Worm (Caenorhabditis elegans) whole organism, L1 larva: ENCODE results near the gene F59E12.9.
A peak's percentile ranks its signal among the peaks of the same experiment; 100 is the strongest.
"Not testable (repeated sequence)": the region's sequence is repeated elsewhere in the genome, so short reads cannot be mapped to it uniquely, and the experiment has no call there.

Experiments used
- C04F5.9 ChIP-seq: sonication (generic microtip); optimal IDR thresholded peaks from 2 replicates; lab custom pipeline; 2016; ENCODE audit warnings: missing genetic modification characterization, missing compliant biosample characterization
- C16A3.4 ChIP-seq: fragments of 150-350 bp; optimal IDR thresholded peaks from 2 replicates; lab custom pipeline; 2014; ENCODE audit warnings: missing biosample characterization, missing genetic modification characterization
- Y116A8C.19 ChIP-seq: sonication (generic microtip); optimal IDR thresholded peaks from 2 replicates; lab custom pipeline; 2016; ENCODE audit warnings: missing compliant biosample characterization, missing genetic modification characterization, borderline replicate concordance
- aha-1 ChIP-seq: fragments of 150-350 bp; optimal IDR thresholded peaks from 2 replicates; lab custom pipeline; 2014; ENCODE audit warnings: missing biosample characterization, missing genetic modification characterization
- blmp-1 ChIP-seq: fragments of 150-350 bp; optimal IDR thresholded peaks from 2 replicates; lab custom pipeline; 2014; ENCODE audit warnings: missing biosample characterization, missing genetic modification characterization
- ceh-90 ChIP-seq: sonication (generic microtip); optimal IDR thresholded peaks from 2 replicates; lab custom pipeline; 2016; ENCODE audit warnings: missing genetic modification characterization, missing compliant biosample characterization
- dpl-1 ChIP-seq, 3 experiments: fragments of 150-350 bp in 2 of 3; sonication (generic microtip) in 1 of 3; optimal IDR thresholded peaks; 2 replicates each; lab custom pipeline; 2014 to 2017; ENCODE audit warnings: missing biosample characterization in 3 of 3, missing genetic modification characterization in 3 of 3, missing genetic modification reagents in 3 of 3
- efl-1 ChIP-seq, 4 experiments: fragments of 150-350 bp; optimal IDR thresholded peaks in 3 of 4; peaks in 1 of 4; 1 replicate in 1 of 4; 2 replicates in 3 of 4; lab custom pipeline; 2014; ENCODE audit warnings: missing biosample characterization in 2 of 4, missing genetic modification characterization in 2 of 4, missing genetic modification reagents in 2 of 4
- egl-27 ChIP-seq, 2 experiments: fragments of 150-350 bp in 1 of 2; sonication (generic microtip); optimal IDR thresholded peaks; 3 replicates each; lab custom pipeline; 2017 to 2018; ENCODE audit warnings: missing biosample characterization in 2 of 2, missing genetic modification characterization in 2 of 2, missing genetic modification reagents in 2 of 2
- fkh-10 ChIP-seq: sonication (generic microtip); optimal IDR thresholded peaks from 2 replicates; lab custom pipeline; 2017; ENCODE audit warnings: missing biosample characterization, missing genetic modification reagents, missing genetic modification characterization
- hlh-17 ChIP-seq: fragments of 200-800 bp; sonication (Bioruptor generic); optimal IDR thresholded peaks from 2 replicates; lab custom pipeline; 2018; ENCODE audit warnings: missing genetic modification characterization, mild to moderate bottlenecking, missing compliant biosample characterization, moderate library complexity, borderline replicate concordance
- hlh-4 ChIP-seq: sonication (generic microtip); optimal IDR thresholded peaks from 2 replicates; lab custom pipeline; 2016; ENCODE audit warnings: mild to moderate bottlenecking, missing genetic modification characterization, missing compliant biosample characterization
- irx-1 ChIP-seq: sonication (generic microtip); optimal IDR thresholded peaks from 2 replicates; lab custom pipeline; 2016; ENCODE audit warnings: missing genetic modification characterization, missing compliant biosample characterization
- lin-14 ChIP-seq: fragments of 200-800 bp; sonication (Bioruptor generic); optimal IDR thresholded peaks from 2 replicates; lab custom pipeline; 2018; ENCODE audit warnings: mild to moderate bottlenecking, missing genetic modification characterization, moderate library complexity, missing compliant biosample characterization
- lin-15B ChIP-seq: fragments of 150-350 bp; sonication (generic microtip); optimal IDR thresholded peaks from 3 replicates; lab custom pipeline; 2014; ENCODE audit warnings: missing biosample characterization, missing genetic modification characterization
- lin-35 ChIP-seq, 2 experiments: fragments of 150-350 bp; optimal IDR thresholded peaks; 2 replicates each; lab custom pipeline; 2014; ENCODE audit warnings: missing biosample characterization in 2 of 2, missing genetic modification characterization in 2 of 2, missing genetic modification reagents in 2 of 2
- lin-39 ChIP-seq: fragments of 150-350 bp; optimal IDR thresholded peaks from 2 replicates; lab custom pipeline; 2014; ENCODE audit warnings: missing biosample characterization, missing genetic modification reagents, missing genetic modification characterization
- lsy-2 ChIP-seq, 2 experiments: fragments of 150-350 bp; optimal IDR thresholded peaks; 2 replicates each; lab custom pipeline; 2014; ENCODE audit warnings: missing biosample characterization in 2 of 2, missing genetic modification characterization in 2 of 2
- nhr-19 ChIP-seq: fragments of 200-800 bp; sonication (Bioruptor generic); conservative IDR thresholded peaks from 2 replicates; pipeline ENCODE4 v1.3.6; 2022; ENCODE audit warnings: missing genetic modification characterization, missing compliant biosample characterization
- nhr-71 ChIP-seq: sonication (generic microtip); optimal IDR thresholded peaks from 2 replicates; lab custom pipeline; 2016; ENCODE audit warnings: mild to moderate bottlenecking, missing genetic modification characterization, moderate library complexity, missing compliant biosample characterization
- nhr-84 ChIP-seq: sonication (generic microtip); optimal IDR thresholded peaks from 2 replicates; lab custom pipeline; 2017; ENCODE audit warnings: missing biosample characterization, missing genetic modification characterization
- nhr-85 ChIP-seq: sonication (generic microtip); peaks from one replicate; lab custom pipeline; 2016; ENCODE audit warnings: missing genetic modification characterization, inconsistent platforms, missing compliant biosample characterization
- pag-3 ChIP-seq: sonication (generic microtip); optimal IDR thresholded peaks from 2 replicates; lab custom pipeline; 2017; ENCODE audit warnings: missing genetic modification characterization, mild to moderate bottlenecking, missing compliant biosample characterization, antibody characterized with exemption, borderline replicate concordance; ENCODE audit not compliant: insufficient read depth
- tbx-2 ChIP-seq: sonication (generic microtip); optimal IDR thresholded peaks from 2 replicates; lab custom pipeline; 2016; ENCODE audit warnings: missing genetic modification characterization, missing compliant biosample characterization
- tlp-1 ChIP-seq: fragments of 150-350 bp; optimal IDR thresholded peaks from 2 replicates; lab custom pipeline; 2014; ENCODE audit warnings: missing biosample characterization, missing genetic modification characterization
- unc-98 ChIP-seq: fragments of 200-800 bp; sonication (Bioruptor generic); IDR thresholded peaks from 2 replicates; pipeline ENCODE4 v1.3.6; 2022; ENCODE audit warnings: missing genetic modification characterization, missing compliant biosample characterization
- vab-15 ChIP-seq: sonication (generic microtip); optimal IDR thresholded peaks from 2 replicates; lab custom pipeline; 2017; ENCODE audit warnings: missing genotype, mild to moderate bottlenecking, missing genetic modification characterization, missing compliant biosample characterization
- ztf-4 ChIP-seq: fragments of 150-350 bp; optimal IDR thresholded peaks from 2 replicates; lab custom pipeline; 2014; ENCODE audit warnings: missing biosample characterization, missing genetic modification characterization

F59E12.9 gene

DNA sequence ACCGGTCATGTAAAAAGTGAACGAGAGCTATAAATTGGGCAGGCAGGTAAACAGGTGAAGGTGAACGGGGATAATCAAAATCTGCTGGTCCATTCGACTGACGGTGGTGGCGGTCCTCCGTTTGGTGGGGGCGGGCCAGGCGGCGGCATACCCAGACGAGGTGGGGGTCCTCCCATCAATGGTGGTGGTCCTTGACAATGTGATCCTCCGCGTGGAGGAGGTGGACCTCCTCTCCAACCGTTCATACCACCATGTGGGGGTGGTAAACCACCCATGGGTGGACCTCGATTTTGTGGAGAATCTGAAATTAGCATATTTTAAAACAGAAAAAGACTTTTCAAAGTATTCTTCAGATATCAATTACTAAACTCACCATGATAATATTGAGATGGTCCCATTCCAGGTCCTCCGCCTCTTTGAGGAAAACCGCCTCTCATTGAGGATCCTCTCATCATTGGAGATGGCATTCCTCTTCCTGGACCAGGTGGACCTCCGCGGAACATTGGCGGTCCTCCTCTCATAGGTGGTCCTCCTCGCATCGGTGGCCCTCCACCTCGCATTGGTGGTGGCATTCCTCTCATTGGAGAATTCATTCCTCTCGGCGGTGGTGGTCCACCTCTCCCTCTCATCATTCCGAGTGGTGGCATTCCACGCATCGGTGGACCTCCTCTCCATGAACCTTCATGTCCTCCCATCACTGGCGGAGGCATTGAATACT, 6.3 kb downstream of the F59E12.9 start:
- TF ChIP-seq lin-39 (tag; lab: Kevin White, UChicago) = no peak
- no peak for TF ChIP-seq unc-98 (GFP tag; lab: Robert Waterston, UW)
- no peak for TF ChIP-seq ztf-4 (tag; lab: Kevin White, UChicago)
- TF ChIP-seq hlh-4 (tag; lab: Kevin White, UChicago) = no peak
- TF ChIP-seq pag-3 (tag; lab: Kevin White, UChicago) = no peak
- TF ChIP-seq C04F5.9 (tag; lab: Kevin White, UChicago) = no peak
- TF ChIP-seq nhr-19 (GFP tag; lab: Robert Waterston, UW) = no peak
- TF ChIP-seq tbx-2 (tag; lab: Kevin White, UChicago) = no peak
- TF ChIP-seq irx-1 (tag; lab: Kevin White, UChicago) = no peak

DNA sequence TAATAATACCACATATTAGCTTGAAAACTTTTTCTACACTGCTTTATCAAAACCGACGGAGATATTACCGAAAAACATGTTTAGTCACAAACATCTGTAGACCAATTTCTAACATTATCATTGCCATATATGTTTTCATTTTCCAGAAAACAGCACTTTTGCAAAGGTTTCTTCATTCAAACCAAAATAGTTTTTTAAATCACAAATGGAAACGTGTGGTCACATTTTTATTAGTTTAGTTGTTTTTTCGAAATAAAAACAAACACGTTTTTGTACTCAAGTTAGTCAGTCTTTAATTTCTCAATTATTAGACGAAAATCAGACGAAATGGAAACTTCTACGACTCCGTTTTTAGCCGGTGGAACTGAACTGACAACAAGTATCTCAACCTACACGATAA, 8.8 kb downstream of the F59E12.9 start, which contains the start of gene F59E12.3:
Gene F59E12.3 (plus strand): TSS at position 301 of the 400 bp plus-strand sequence.
- TF ChIP-seq nhr-85 (tag; lab: Kevin White, UChicago) (peak; percentile 42), efl-1 (optimal IDR thresholded peaks at IDR 0.05; lab: Kevin White, UChicago) (no peak), efl-1 (GFP tag; optimal IDR thresholded peaks at IDR 0.05 in 1 of 2; lab: Kevin White, UChicago) (no peak), tlp-1 (tag; lab: Kevin White, UChicago) (no peak), nhr-71 (tag; lab: Kevin White, UChicago) (no peak)

DNA sequence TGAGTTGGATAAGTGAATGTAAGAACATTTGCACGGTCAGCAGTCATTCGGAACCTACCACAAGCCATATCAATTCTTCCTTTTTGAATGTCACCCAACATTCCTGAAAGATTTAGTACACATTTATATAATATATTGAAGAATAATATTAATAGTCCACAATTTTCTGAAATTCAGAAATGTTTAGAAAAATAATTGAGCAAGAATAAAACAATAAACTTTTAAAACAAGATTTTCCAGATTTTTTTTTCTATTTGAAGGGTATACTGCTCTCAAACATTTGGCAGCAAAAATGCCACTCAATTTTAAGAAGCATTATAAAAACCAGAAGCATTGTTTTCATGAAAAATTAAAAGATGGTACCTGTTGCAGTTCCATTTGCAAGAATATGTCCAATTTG, 10.0 kb downstream of the F59E12.9 start, which contains the start of gene F59E12.8:
Gene F59E12.8 (minus strand): TSS at position 101 of the 400 bp plus-strand sequence.
- TF ChIP-seq lin-14 (GFP tag; lab: Kevin White, UChicago) (no peak), vab-15 (tag; lab: Kevin White, UChicago) (no peak), unc-98 (GFP tag; lab: Robert Waterston, UW) (no peak), Y116A8C.19 (tag; lab: Kevin White, UChicago) (no peak), nhr-19 (GFP tag; lab: Robert Waterston, UW) (no peak), fkh-10 (no peak), blmp-1 (no peak), ceh-90 (tag; lab: Kevin White, UChicago) (no peak), egl-27 (tag; optimal IDR thresholded peaks at IDR 0.05; lab: Kevin White, UChicago) (no peak)

DNA sequence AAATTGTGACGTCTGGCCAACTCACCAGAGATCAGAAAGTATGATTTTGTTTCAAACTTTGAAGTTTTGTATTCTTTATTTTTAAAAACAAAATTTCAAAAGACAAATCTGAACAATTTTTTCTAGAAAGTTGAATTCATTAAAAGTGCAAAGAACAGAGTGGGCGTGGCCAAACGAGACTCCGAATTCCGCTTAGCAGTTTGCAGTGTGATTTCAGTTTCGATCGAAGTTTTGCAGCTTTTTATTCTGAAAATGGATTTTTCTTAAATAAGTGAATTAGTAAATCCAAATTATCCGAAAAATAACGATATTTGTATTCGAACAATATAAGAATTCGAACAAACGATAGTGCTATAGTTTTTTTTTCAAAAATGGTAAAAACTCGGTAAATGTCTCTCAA, 13.4 kb downstream of the F59E12.9 start:
- TF ChIP-seq blmp-1 = peak; percentile 12
- TF ChIP-seq aha-1 (tag; lab: Kevin White, UChicago) = no peak
- no peak for TF ChIP-seq efl-1 (optimal IDR thresholded peaks at IDR 0.05; lab: Kevin White, UChicago)
- TF ChIP-seq efl-1 (GFP tag; optimal IDR thresholded peaks at IDR 0.05 in 1 of 2; lab: Kevin White, UChicago) = peak in 1 of 2 experiments; percentile 54
- peak in 1 of 2 experiments; percentile 5 for TF ChIP-seq lin-35 (GFP tag; optimal IDR thresholded peaks at IDR 0.05; lab: Kevin White, UChicago)
- TF ChIP-seq dpl-1 (GFP tag; optimal IDR thresholded peaks at IDR 0.05; lab: Kevin White, UChicago) = peak in 1 of 3 experiments; percentile 30
- TF ChIP-seq hlh-17 (GFP tag; lab: Kevin White, UChicago) = no peak
- no peak for TF ChIP-seq lin-15B (tag; lab: Kevin White, UChicago)
- peak in 1 of 2 experiments; percentile 52 for TF ChIP-seq lsy-2 (tag; optimal IDR thresholded peaks at IDR 0.05; lab: Kevin White, UChicago)
- TF ChIP-seq, all 84 proteins: peak for 5

- TF ChIP-seq C16A3.4, ztf-4, nhr-84 (tag; lab: Kevin White, UChicago): not testable (repeated sequence)
Measured at ce11 chrII:5630851-5631401, 15.9 kb downstream of the F59E12.9 start, which contains the start of the genes F59E12.6 and npl-4.1. Gene F59E12.6 (minus strand): TSS chrII:5630951. Gene npl-4.1 (plus strand): TSS chrII:5631351.
